Worm (Caenorhabditis elegans) whole organism, midembryonic: ENCODE results near the gene abch-1.

Experiments used
- T22C8.4 ChIP-seq: fragments of 200-800 bp; sonication (Bioruptor generic); IDR thresholded peaks from 2 replicates; pipeline ENCODE4 v1.3.6; 2022; ENCODE audit warnings: missing genetic modification characterization, missing compliant biosample characterization
- cog-1 ChIP-seq: sonication (generic microtip); optimal IDR thresholded peaks from 2 replicates; lab custom pipeline; 2016; ENCODE audit warnings: missing genetic modification characterization, missing compliant biosample characterization
- flt-1 ChIP-seq: fragments of 200-800 bp; sonication (Bioruptor generic); IDR thresholded peaks from 2 replicates; pipeline ENCODE4 v1.3.6; 2022; ENCODE audit warnings: missing genetic modification characterization, missing compliant biosample characterization
- tab-1 ChIP-seq: fragments of 200-800 bp; sonication (Bioruptor generic); IDR thresholded peaks from 2 replicates; pipeline ENCODE4 v1.3.6; 2022; ENCODE audit warnings: missing genetic modification characterization, missing compliant biosample characterization
- ztf-23 ChIP-seq: fragments of 200-800 bp; sonication (Bioruptor generic); IDR thresholded peaks from 2 replicates; pipeline ENCODE4 v1.3.6; 2022; ENCODE audit warnings: missing genetic modification reagents, missing genetic modification characterization, missing compliant biosample characterization
- ztf-29 ChIP-seq: fragments of 200-800 bp; sonication (Bioruptor generic); IDR thresholded peaks from 2 replicates; pipeline ENCODE4 v1.3.6; 2022; ENCODE audit warnings: missing genetic modification reagents, missing genetic modification characterization, missing compliant biosample characterization

DNA sequence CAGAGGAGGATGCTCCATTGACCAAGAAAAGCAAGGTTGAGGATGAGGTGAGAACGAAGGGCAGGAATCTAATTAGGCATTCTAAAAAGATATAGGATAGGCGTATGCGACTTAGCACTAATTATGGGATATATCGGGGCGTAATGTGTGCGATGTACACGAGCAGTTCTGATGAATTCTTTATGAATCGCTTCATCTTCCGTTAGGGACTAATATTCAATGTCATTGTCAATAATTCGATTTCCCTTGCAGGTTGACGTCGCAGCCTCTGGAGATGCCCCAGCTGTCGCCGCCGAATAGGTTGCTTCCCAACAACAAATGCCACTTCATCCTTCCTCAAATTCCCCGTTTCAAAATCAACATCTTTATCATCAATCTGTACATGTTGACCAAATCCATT is 38.3 kb downstream of the abch-1 start:
- no peak for TF ChIP-seq cog-1
- TF ChIP-seq ztf-29 (GFP tag; lab: Robert Waterston, UW), result no peak
- no peak for TF ChIP-seq ztf-23 (GFP tag; lab: Robert Waterston, UW)
- TF ChIP-seq T22C8.4 (GFP tag; lab: Robert Waterston, UW), result no peak
- no peak for TF ChIP-seq tab-1 (GFP tag; lab: Robert Waterston, UW)
- no peak for TF ChIP-seq flt-1
